Fruit fly (Drosophila melanogaster): ENCODE data around the gene CG13855.

The CG13855 gene

DNA sequence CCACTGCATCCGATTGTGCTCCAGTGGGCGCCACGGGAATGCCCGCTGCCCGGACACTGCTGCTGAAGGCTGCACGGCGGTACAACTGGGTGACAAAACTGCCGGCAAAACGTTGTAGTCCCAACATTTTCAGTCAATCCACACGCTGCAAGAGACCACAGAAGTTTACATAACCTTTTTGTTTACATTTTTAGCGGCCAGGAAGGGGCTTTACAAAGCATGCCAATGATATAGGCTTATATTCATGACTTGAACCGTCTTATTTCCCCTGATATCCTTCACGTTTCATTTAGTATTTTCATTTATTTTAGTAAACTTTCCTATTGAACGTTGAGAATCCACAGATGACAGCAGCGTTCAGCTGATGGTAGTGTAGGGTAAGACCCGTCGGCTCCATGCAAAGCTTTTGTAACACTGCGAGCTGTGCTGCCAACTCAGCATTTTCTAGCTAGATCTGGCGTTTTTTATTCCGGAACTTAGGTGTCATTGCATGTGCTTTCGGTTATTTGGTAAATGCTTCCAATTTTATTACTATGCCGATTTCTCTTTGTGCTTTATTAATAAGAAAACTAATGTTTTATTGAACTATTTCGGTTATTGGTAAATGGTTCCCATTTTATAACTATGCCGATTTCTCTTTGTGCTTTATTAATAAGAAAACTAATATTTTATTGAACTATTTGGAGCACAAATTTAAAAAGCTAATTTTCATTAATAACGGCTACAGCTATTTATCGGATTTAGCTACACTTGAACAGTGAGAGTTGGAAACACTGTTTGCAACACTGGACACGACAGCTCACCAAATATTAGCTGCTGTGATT is 5.0 kb downstream of the CG13855 start, which contains the start of the genes CG13850 and lqfR (continued):
- TF ChIP-seq CG42726 (GFP tag; IDR thresholded peaks at IDR 0.05; ENCODE audit: partially characterized antibody) (no peak), sc (optimal IDR thresholded peaks at IDR 0.05) (no peak), sc (GFP tag; optimal IDR thresholded peaks at IDR 0.05) (peak; percentile 52), CG33213 (GFP tag; optimal IDR thresholded peaks at IDR 0.05) (peak; percentile 47), vnd (GFP tag; IDR thresholded peaks at IDR 0.05; ENCODE audit: partially characterized antibody) (no peak), scrt (GFP tag; optimal IDR thresholded peaks at IDR 0.05) (no peak), gcm (GFP tag; optimal IDR thresholded peaks at IDR 0.05) (no peak), NC2α (GFP tag; optimal IDR thresholded peaks at IDR 0.05) (peak; percentile 36), CG10979 (tag; optimal IDR thresholded peaks at IDR 0.05) (peak; percentile 55), CG8478 (optimal IDR thresholded peaks at IDR 0.05) (no peak), mam (GFP tag; optimal IDR thresholded peaks at IDR 0.05) (peak; percentile 85), cad (GFP tag; optimal IDR thresholded peaks at IDR 0.05) (no peak), CG17612 (GFP tag; IDR thresholded peaks at IDR 0.05) (no peak), ind (GFP tag; optimal IDR thresholded peaks at IDR 0.05) (peak; percentile 78), CG14014 (GFP tag; IDR thresholded peaks at IDR 0.05) (no peak), Ada2b (GFP tag; IDR thresholded peaks at IDR 0.05) (no peak; the same call in 1 of the 2 replicates), wek (GFP tag; optimal IDR thresholded peaks at IDR 0.05) (no peak), knrl (GFP tag; IDR thresholded peaks at IDR 0.05; ENCODE audit: partially characterized antibody) (no peak), eyg (GFP tag; optimal IDR thresholded peaks at IDR 0.05) (peak; percentile 39), fu2 (GFP tag; optimal IDR thresholded peaks at IDR 0.05) (peak; percentile 76), ash1 (GFP tag; optimal IDR thresholded peaks at IDR 0.05) (no peak), CG11504 (tag; optimal IDR thresholded peaks at IDR 0.05) (no peak), Neu2 (GFP tag; optimal IDR thresholded peaks at IDR 0.05; ENCODE audit: borderline replicate concordance) (no peak), Hmr (GFP tag; optimal IDR thresholded peaks at IDR 0.05) (peak; percentile 80), HLHmδ (GFP tag; optimal IDR thresholded peaks at IDR 0.05) (no peak), tll (GFP tag; optimal IDR thresholded peaks at IDR 0.05) (peak in 1 of 2 experiments; percentile 30), tio (GFP tag; optimal IDR thresholded peaks at IDR 0.05) (no peak), dpn (GFP tag; optimal IDR thresholded peaks at IDR 0.05) (peak; percentile 84 to 88), CG7357 (GFP tag; IDR thresholded peaks at IDR 0.05) (0 out of 3 replicates have a peak, but pooled peaks have one; percentile 7), CG18619 (GFP tag; optimal IDR thresholded peaks at IDR 0.05) (peak; percentile 77), zf30C (GFP tag; optimal IDR thresholded peaks at IDR 0.05) (no peak), jing (GFP tag; optimal IDR thresholded peaks at IDR 0.05) (no peak), Kr (GFP tag; optimal IDR thresholded peaks at IDR 0.05) (no peak), repo (GFP tag; optimal IDR thresholded peaks at IDR 0.05) (peak; percentile 70), disco-r (GFP tag; optimal IDR thresholded peaks at IDR 0.05) (no peak), CG8281 (tag; optimal IDR thresholded peaks at IDR 0.05) (peak; percentile 44), fd102C (GFP tag; optimal IDR thresholded peaks at IDR 0.05) (no peak), CG2875 (GFP tag; optimal IDR thresholded peaks at IDR 0.05) (peak; percentile 28), CG1024 (GFP tag; IDR thresholded peaks at IDR 0.05) (no peak), Stat92E (GFP tag; optimal IDR thresholded peaks at IDR 0.05) (no peak), Ets65A (GFP tag) (peak; percentile 99), corto (GFP tag; optimal IDR thresholded peaks at IDR 0.05) (peak; percentile 17), CG1603 (tag; optimal IDR thresholded peaks at IDR 0.05) (peak; percentile 3), Bgb (GFP tag; IDR thresholded peaks at IDR 0.05; ENCODE audit: partially characterized antibody) (no peak), CG18011 (GFP tag; optimal IDR thresholded peaks at IDR 0.05) (peak; percentile 36), Spps (tag; optimal IDR thresholded peaks at IDR 0.05) (no peak), fd3F (GFP tag; optimal IDR thresholded peaks at IDR 0.05) (peak; percentile 38), E2f1 (GFP tag; IDR thresholded peaks at IDR 0.05) (0 out of 2 replicates have a peak, but pooled peaks have one; percentile 17)
